Fruit fly (Drosophila melanogaster) whole organism, embryonic: ENCODE results near the gene SdicB.
"Not testable (repeated sequence)": the region's sequence is repeated elsewhere in the genome, so short reads cannot be mapped to it uniquely, and the experiment has no call there.

ENCODE experiments used
- Atf-2 ChIP-seq: fragments of 200-800 bp; sonication (Bioruptor generic); optimal IDR thresholded peaks from 2 replicates; lab custom pipeline; 2016; ENCODE audit warnings: missing biosample characterization, missing genetic modification characterization
- CG10209 ChIP-seq: fragments of 200-800 bp; sonication (Bioruptor generic); optimal IDR thresholded peaks from 3 replicates; lab custom pipeline; 2017; ENCODE audit warnings: missing biosample characterization, mild to moderate bottlenecking, missing genetic modification characterization, missing genetic modification reagents
- CG12299 ChIP-seq: fragments of 200-800 bp; sonication (Bioruptor generic); optimal IDR thresholded peaks from 2 replicates; lab custom pipeline; 2018; ENCODE audit warnings: missing biosample characterization, mild to moderate bottlenecking, missing genetic modification characterization
- CG13775 ChIP-seq: fragments of 200-800 bp; sonication (Bioruptor generic); optimal IDR thresholded peaks from 3 replicates; lab custom pipeline; 2017; ENCODE audit warnings: missing biosample characterization, mild to moderate bottlenecking, missing genetic modification characterization
- CG1602 ChIP-seq: fragments of 200-800 bp; sonication (Bioruptor generic); optimal IDR thresholded peaks from 3 replicates; lab custom pipeline; 2016; ENCODE audit warnings: missing biosample characterization, missing genetic modification characterization
- CG17361 ChIP-seq: fragments of 200-800 bp; sonication (Bioruptor generic); IDR thresholded peaks from 3 replicates; pipeline ENCODE4 v1.3.6; 2022; ENCODE audit warnings: missing biosample characterization, missing genetic modification characterization
- CG30020 ChIP-seq: fragments of 200-800 bp; optimal IDR thresholded peaks from 2 replicates; lab custom pipeline; 2019; ENCODE audit warnings: missing biosample characterization, mild to moderate bottlenecking, missing genetic modification characterization, moderate library complexity
- CG3065 ChIP-seq: fragments of 200-800 bp; sonication (Bioruptor generic); optimal IDR thresholded peaks from 2 replicates; lab custom pipeline; 2016; ENCODE audit warnings: missing biosample characterization, missing genetic modification characterization
- CG32532 ChIP-seq: fragments of 200-800 bp; sonication (Bioruptor generic); IDR thresholded peaks from 2 replicates; pipeline ENCODE4 v1.3.6; 2022; ENCODE audit warnings: missing biosample characterization, missing genetic modification characterization
- CG34422 ChIP-seq: fragments of 200-800 bp; sonication (Bioruptor generic); IDR thresholded peaks from 3 replicates; pipeline ENCODE4 v1.3.6; 2022; ENCODE audit warnings: missing biosample characterization, missing genetic modification characterization
- CG4404 ChIP-seq: fragments of 200-800 bp; sonication (Bioruptor generic); IDR thresholded peaks from 2 replicates; pipeline ENCODE4 v1.3.6; 2022; ENCODE audit warnings: missing biosample characterization, missing genetic modification characterization
- CG4617 ChIP-seq: fragments of 200-800 bp; sonication (Bioruptor generic); optimal IDR thresholded peaks from 3 replicates; lab custom pipeline; 2016; ENCODE audit warnings: missing biosample characterization, missing genetic modification characterization, borderline replicate concordance
- CG4707 ChIP-seq: fragments of 200-800 bp; sonication (Bioruptor generic); optimal IDR thresholded peaks from 2 replicates; lab custom pipeline; 2018; ENCODE audit warnings: missing biosample characterization, mild to moderate bottlenecking, missing genetic modification characterization, moderate library complexity
- CG4820 ChIP-seq: fragments of 200-800 bp; sonication (Bioruptor generic); optimal IDR thresholded peaks from 3 replicates; lab custom pipeline; 2016; ENCODE audit warnings: missing biosample characterization, missing genetic modification characterization
- CG6175 ChIP-seq: fragments of 200-800 bp; sonication (Bioruptor generic); IDR thresholded peaks from 3 replicates; pipeline ENCODE4 v1.3.6; 2022; ENCODE audit warnings: missing biosample characterization, missing genetic modification characterization
- CG6854 ChIP-seq: fragments of 200-800 bp; sonication (Bioruptor generic); optimal IDR thresholded peaks from 3 replicates; lab custom pipeline; 2017; ENCODE audit warnings: missing biosample characterization, mild to moderate bottlenecking, missing genetic modification characterization
- CG8089 ChIP-seq: fragments of 200-800 bp; sonication (Bioruptor generic); optimal IDR thresholded peaks from 3 replicates; lab custom pipeline; 2016; ENCODE audit warnings: missing biosample characterization, missing genetic modification characterization
- CG8478 ChIP-seq: fragments of >200 bp; optimal IDR thresholded peaks from 2 replicates; lab custom pipeline; 2018
- CG9215 ChIP-seq: fragments of 200-800 bp; sonication (Bioruptor generic); IDR thresholded peaks from 2 replicates; pipeline ENCODE4 v1.3.6; 2022; ENCODE audit warnings: missing biosample characterization, missing genetic modification characterization
- CG9817 ChIP-seq: fragments of 200-800 bp; sonication (Bioruptor generic); optimal IDR thresholded peaks from 2 replicates; lab custom pipeline; 2018; ENCODE audit warnings: missing biosample characterization, mild to moderate bottlenecking, missing genetic modification characterization, moderate library complexity
- CG9876 ChIP-seq: fragments of 200-800 bp; sonication (Bioruptor generic); optimal IDR thresholded peaks from 2 replicates; lab custom pipeline; 2016; ENCODE audit warnings: missing biosample characterization, missing genetic modification characterization
- Deaf1 ChIP-seq: fragments of 200-800 bp; optimal IDR thresholded peaks from 3 replicates; lab custom pipeline; 2019; ENCODE audit warnings: missing biosample characterization, mild to moderate bottlenecking, missing genetic modification characterization, moderate library complexity
- Doc2 ChIP-seq: fragments of 200-800 bp; sonication (Bioruptor generic); IDR thresholded peaks from 2 replicates; pipeline ENCODE4 v1.3.6; 2022; ENCODE audit warnings: missing biosample characterization, missing genetic modification characterization
- H15 ChIP-seq: fragments of 200-800 bp; sonication (Bioruptor generic); IDR thresholded peaks from 3 replicates; pipeline ENCODE4 v1.3.6; 2022; ENCODE audit warnings: missing biosample characterization, missing genetic modification characterization
- HLH54F ChIP-seq: fragments of 200-800 bp; sonication (Bioruptor generic); optimal IDR thresholded peaks from 3 replicates; lab custom pipeline; 2016; ENCODE audit warnings: missing biosample characterization, missing genetic modification characterization
- Hsf ChIP-seq: fragments of 200-800 bp; sonication (Bioruptor generic); optimal IDR thresholded peaks from 3 replicates; lab custom pipeline; 2016; ENCODE audit warnings: missing biosample characterization, missing genetic modification characterization
- NK7.1 ChIP-seq: fragments of 200-800 bp; sonication (Bioruptor generic); optimal IDR thresholded peaks from 3 replicates; lab custom pipeline; 2016; ENCODE audit warnings: missing biosample characterization, missing genetic modification characterization
- Optix ChIP-seq: fragments of 200-800 bp; sonication (Bioruptor generic); IDR thresholded peaks from 3 replicates; pipeline ENCODE4 v1.3.6; 2022; ENCODE audit warnings: missing biosample characterization, missing genetic modification characterization
- Rx ChIP-seq: fragments of 200-800 bp; sonication (Bioruptor generic); IDR thresholded peaks from 2 replicates; pipeline ENCODE4 v1.3.6; 2022; ENCODE audit warnings: missing biosample characterization, missing genetic modification characterization
- Sin3A ChIP-seq: fragments of >200 bp; optimal IDR thresholded peaks from 2 replicates; lab custom pipeline; 2018
- Sry-β ChIP-seq: fragments of 200-800 bp; sonication (Bioruptor generic); optimal IDR thresholded peaks from 2 replicates; lab custom pipeline; 2018; ENCODE audit warnings: missing biosample characterization, mild to moderate bottlenecking, missing genetic modification characterization, moderate library complexity
- Trl ChIP-seq, 3 experiments: fragments of >200 bp in 2 of 3; fragments of 200-800 bp in 1 of 3; sonication (Bioruptor generic) in 1 of 3; optimal IDR thresholded peaks; 2 replicates in 1 of 3; 3 replicates in 2 of 3; lab custom pipeline; 2016 to 2017; ENCODE audit warnings: missing biosample characterization in 1 of 3, missing genetic modification characterization in 1 of 3
- cad ChIP-seq: fragments of >200 bp; optimal IDR thresholded peaks from 2 replicates; lab custom pipeline; 2017; ENCODE audit warnings: missing biosample characterization, missing genetic modification characterization
- chn ChIP-seq: fragments of 200-800 bp; sonication (Bioruptor generic); optimal IDR thresholded peaks from 2 replicates; lab custom pipeline; 2016; ENCODE audit warnings: missing biosample characterization, missing genetic modification characterization
- crp ChIP-seq, 2 experiments: fragments of 200-800 bp; sonication (Bioruptor generic); optimal IDR thresholded peaks; 2 replicates in 1 of 2; 3 replicates in 1 of 2; lab custom pipeline; 2017; ENCODE audit warnings: missing biosample characterization in 2 of 2, missing genetic modification characterization in 2 of 2, mild to moderate bottlenecking in 1 of 2, moderate library complexity in 1 of 2
- dmrt11E ChIP-seq: fragments of 200-800 bp; sonication (Bioruptor generic); optimal IDR thresholded peaks from 3 replicates; lab custom pipeline; 2018; ENCODE audit warnings: missing biosample characterization, mild to moderate bottlenecking, missing genetic modification characterization, moderate library complexity
- emc ChIP-seq: fragments of 200-800 bp; sonication (Bioruptor generic); optimal IDR thresholded peaks from 2 replicates; lab custom pipeline; 2016; ENCODE audit warnings: missing biosample characterization, missing genetic modification characterization
- ems ChIP-seq: fragments of 200-800 bp; sonication (Bioruptor generic); optimal IDR thresholded peaks from 3 replicates; lab custom pipeline; 2016; ENCODE audit warnings: missing biosample characterization, missing genetic modification characterization
- exex ChIP-seq: fragments of 200-800 bp; sonication (Bioruptor generic); optimal IDR thresholded peaks from 4 replicates; lab custom pipeline; 2018; ENCODE audit warnings: missing biosample characterization, mild to moderate bottlenecking, missing genetic modification characterization, moderate library complexity
- gem ChIP-seq: fragments of 200-800 bp; sonication (Bioruptor generic); optimal IDR thresholded peaks from 2 replicates; lab custom pipeline; 2019; ENCODE audit warnings: missing biosample characterization, mild to moderate bottlenecking, missing genetic modification characterization, moderate library complexity
- luna ChIP-seq: fragments of 200-800 bp; sonication (Bioruptor generic); optimal IDR thresholded peaks from 2 replicates; lab custom pipeline; 2016; ENCODE audit warnings: missing biosample characterization, missing genetic modification characterization
- phol ChIP-seq: fragments of 200-800 bp; sonication (Bioruptor generic); optimal IDR thresholded peaks from 3 replicates; lab custom pipeline; 2018; ENCODE audit warnings: missing biosample characterization, mild to moderate bottlenecking, missing genetic modification characterization, moderate library complexity
- slbo ChIP-seq: fragments of 200-800 bp; sonication (Bioruptor generic); IDR thresholded peaks from 2 replicates; pipeline ENCODE4 v1.3.6; 2022; ENCODE audit warnings: missing biosample characterization, missing genetic modification characterization
- trem ChIP-seq: fragments of 200-800 bp; optimal IDR thresholded peaks from 3 replicates; lab custom pipeline; 2019; ENCODE audit warnings: missing biosample characterization, mild to moderate bottlenecking, missing genetic modification characterization, moderate library complexity
- trh ChIP-seq: fragments of 200-800 bp; sonication (Bioruptor generic); optimal IDR thresholded peaks from 2 replicates; lab custom pipeline; 2016; ENCODE audit warnings: missing biosample characterization, missing genetic modification characterization
- vvl ChIP-seq: fragments of 200-800 bp; sonication (Bioruptor generic); IDR thresholded peaks from 2 replicates; pipeline ENCODE4 v1.3.6; 2022; ENCODE audit warnings: missing biosample characterization, missing genetic modification characterization

Gene SdicB

DNA sequence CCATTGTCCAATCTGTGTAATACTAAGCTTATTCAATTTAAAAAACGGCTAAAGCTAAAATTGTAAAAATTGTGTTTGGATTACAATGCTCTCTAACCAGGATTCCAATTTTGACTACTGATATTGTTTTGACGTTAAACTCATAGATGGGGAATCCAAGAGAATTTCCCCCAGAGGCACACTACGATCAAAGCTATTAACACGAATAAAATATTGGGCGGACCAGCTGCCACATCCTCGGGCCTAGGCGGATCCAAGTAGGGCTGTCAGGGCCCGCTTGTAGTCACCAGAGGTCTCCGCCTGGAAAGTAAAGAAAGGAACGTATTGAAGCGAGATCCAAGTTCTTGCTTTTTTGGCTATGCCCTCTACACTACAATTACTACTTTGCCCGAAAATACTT, at the start of gene SdicB:
Gene SdicB, minus strand, starts transcription at position 101 of the 400 bp plus-strand sequence.
- not testable (repeated sequence) for TF ChIP-seq Optix (GFP tag; lab: Robert Waterston, UW); CG13775 (GFP tag; lab: Kevin White, UChicago); CG4707 (GFP tag; lab: Kevin White, UChicago)

DNA sequence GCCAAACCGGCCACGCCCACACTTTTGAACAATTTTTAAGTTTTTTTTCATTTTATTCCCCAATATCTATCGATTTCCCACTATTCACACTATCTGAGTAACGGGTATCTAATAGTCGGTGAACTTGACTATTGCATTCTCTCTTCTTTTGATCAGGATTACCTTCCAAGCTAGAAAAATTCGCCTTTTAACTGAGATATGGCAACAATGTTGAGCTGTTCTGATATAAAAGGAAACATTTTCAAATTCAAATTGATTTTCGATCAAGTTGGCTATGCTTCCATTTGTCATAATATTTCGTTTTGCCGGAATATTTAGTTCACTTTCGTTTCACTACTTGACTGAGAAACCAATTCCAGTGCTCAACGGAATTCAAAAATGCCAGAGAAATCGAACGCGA, 49.5 kb upstream of the SdicB start, which contains the start of gene CG42577:
Gene CG42577, plus strand, starts transcription at position 301 of the 400 bp plus-strand sequence.
- not testable (repeated sequence) for TF ChIP-seq H15 (GFP tag; lab: Robert Waterston, UW); chn (GFP tag; lab: Kevin White, UChicago); CG12299 (tag; lab: Kevin White, UChicago)
- TF ChIP-seq, all 482 proteins: peak for 0; not testable (repeated sequence) for 482

DNA sequence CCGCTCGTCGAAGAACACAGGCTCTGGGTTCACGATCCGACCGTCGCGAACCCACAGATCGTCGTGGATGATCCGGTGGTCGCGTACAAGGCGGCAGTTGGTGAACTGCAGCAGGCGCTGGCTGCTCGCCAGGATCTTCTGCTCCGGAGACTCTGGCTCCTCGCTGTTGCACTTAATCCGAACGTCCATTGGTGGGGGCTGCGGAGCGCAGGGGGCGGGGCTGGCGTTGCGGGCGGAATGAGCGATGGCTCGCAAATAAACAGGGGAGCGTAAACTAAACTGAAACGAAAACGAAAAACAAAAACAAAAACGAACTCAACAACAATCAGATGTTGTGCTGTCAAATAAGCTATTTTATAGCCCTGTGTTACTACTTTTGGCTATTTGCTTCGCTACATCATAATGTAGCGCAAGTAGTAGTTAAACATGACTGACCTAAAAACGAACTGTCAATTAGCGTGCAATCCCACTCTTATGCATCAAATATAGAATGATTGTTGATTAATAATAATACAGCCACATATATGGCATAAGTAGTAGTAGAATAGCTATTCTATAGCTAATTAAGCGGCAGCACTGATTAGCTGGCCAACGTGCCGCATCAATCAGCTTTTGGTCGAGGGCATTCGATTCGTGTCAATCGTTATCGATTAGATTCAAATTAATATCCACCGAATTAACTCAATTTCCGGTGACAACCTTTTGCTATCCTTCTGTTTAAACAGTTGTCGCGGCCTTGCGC, 47.6 kb upstream of the SdicB start, which contains the start of gene CG17065:
Gene CG17065, minus strand, starts transcription at position 351 of the 742 bp plus-strand sequence.
- TF ChIP-seq CG9215 (GFP tag; lab: Robert Waterston, UW) (peak; percentile 26; the same call in 1 of the 2 replicates), trh (no peak), dmrt11E (tag; lab: Kevin White, UChicago) (peak; percentile 15), CG4404 (no peak), HLH54F (GFP tag; lab: Kevin White, UChicago) (peak; percentile 35), CG1602 (GFP tag; lab: Kevin White, UChicago) (no peak), trem (tag; lab: Kevin White, UChicago) (peak; percentile 39), CG4820 (GFP tag; lab: Kevin White, UChicago) (peak; percentile 21), emc (peak; percentile 21), gem (tag; lab: Kevin White, UChicago) (peak; percentile 45), CG6854 (GFP tag; lab: Kevin White, UChicago) (no peak), CG8089 (peak; percentile 17), Sin3A (lab: Kevin White, UChicago) (peak; percentile 74), slbo (peak; percentile 39; the same call in 1 of the 2 replicates), Rx (GFP tag; lab: Robert Waterston, UW) (no peak), CG6175 (GFP tag; lab: Robert Waterston, UW) (peak; percentile 19; the same call in 1 of the 3 replicates), Doc2 (no peak), Trl (optimal IDR thresholded peaks at IDR 0.05; lab: Kevin White, UChicago) (no peak), Trl (GFP tag; optimal IDR thresholded peaks at IDR 0.05; lab: Kevin White, UChicago) (peak; percentile 8), crp (GFP tag; optimal IDR thresholded peaks at IDR 0.05; lab: Kevin White, UChicago) (peak in 1 of 2 experiments; percentile 39), exex (peak; percentile 10), CG32532 (0 out of 2 replicates have a peak, but pooled peaks have one; percentile 32), luna (GFP tag; lab: Kevin White, UChicago) (no peak), CG34422 (GFP tag; lab: Robert Waterston, UW) (no peak), CG30020 (peak; percentile 57), CG17361 (GFP tag; lab: Robert Waterston, UW) (peak; percentile 67), CG9817 (peak; percentile 41), CG10209 (GFP tag; lab: Kevin White, UChicago) (peak; percentile 15), Hsf (GFP tag; lab: Kevin White, UChicago) (peak; percentile 53), cad (GFP tag; lab: Kevin White, UChicago) (no peak), NK7.1 (GFP tag; lab: Kevin White, UChicago) (peak; percentile 9), CG9876 (GFP tag; lab: Kevin White, UChicago) (peak; percentile 34), CG4617 (GFP tag; lab: Kevin White, UChicago) (peak; percentile 39), Sry-β (GFP tag; lab: Kevin White, UChicago) (peak; percentile 98), phol (tag; lab: Kevin White, UChicago) (peak; percentile 61), Atf-2 (GFP tag; lab: Kevin White, UChicago) (peak; percentile 18), CG3065 (GFP tag; lab: Kevin White, UChicago) (no peak), vvl (peak; percentile 14; the same call in 1 of the 2 replicates), ems (GFP tag; lab: Kevin White, UChicago) (peak; percentile 31), CG8478 (lab: Kevin White, UChicago) (no peak), Deaf1 (tag; lab: Kevin White, UChicago) (no peak)
